Fruit fly (Drosophila melanogaster) whole organism, prepupa: Measurements from ENCODE around the gene CG3036.

Experiments used
- Blimp-1 ChIP-seq: fragments of 200-800 bp; sonication (Bioruptor generic); optimal IDR thresholded peaks from 3 replicates; lab custom pipeline; 2017; ENCODE audit warnings: missing biosample characterization, missing genetic modification characterization, mild to moderate bottlenecking, moderate library complexity, missing genetic modification reagents
- CG10669 ChIP-seq: fragments of 200-800 bp; sonication (Bioruptor generic); optimal IDR thresholded peaks from 3 replicates; lab custom pipeline; 2018; ENCODE audit warnings: missing biosample characterization, mild to moderate bottlenecking, missing genetic modification characterization, moderate library complexity
- CG32006 ChIP-seq: fragments of 200-800 bp; sonication (Bioruptor generic); optimal IDR thresholded peaks from 3 replicates; lab custom pipeline; 2017; ENCODE audit warnings: missing biosample characterization, mild to moderate bottlenecking, missing genetic modification characterization
- CG8119 ChIP-seq: fragments of 200-800 bp; sonication (Bioruptor generic); IDR thresholded peaks from 3 replicates; pipeline ENCODE4 v1.3.6; 2022; ENCODE audit warnings: missing biosample characterization, missing genetic modification characterization
- Ets21C ChIP-seq: fragments of 200-800 bp; sonication (Bioruptor generic); optimal IDR thresholded peaks from 3 replicates; lab custom pipeline; 2016; ENCODE audit warnings: missing biosample characterization, missing genetic modification characterization
- Hr38 ChIP-seq: sonication (Bioruptor generic); optimal IDR thresholded peaks from 2 replicates; lab custom pipeline; 2016; ENCODE audit warnings: missing biosample characterization, missing genetic modification characterization
- Met ChIP-seq: fragments of 200-800 bp; sonication (Bioruptor generic); optimal IDR thresholded peaks from 3 replicates; lab custom pipeline; 2016; ENCODE audit warnings: missing biosample characterization, missing genetic modification characterization
- achi ChIP-seq: fragments of 200-800 bp; sonication (Bioruptor generic); optimal IDR thresholded peaks from 3 replicates; lab custom pipeline; 2016; ENCODE audit warnings: missing biosample characterization, missing genetic modification characterization
- dac ChIP-seq: fragments of 200-800 bp; sonication (Bioruptor generic); optimal IDR thresholded peaks from 2 replicates; lab custom pipeline; 2017; ENCODE audit warnings: missing biosample characterization, mild to moderate bottlenecking, missing genetic modification characterization
- net ChIP-seq: fragments of 200-800 bp; sonication (Bioruptor generic); optimal IDR thresholded peaks from 3 replicates; lab custom pipeline; 2016; ENCODE audit warnings: missing biosample characterization, missing genetic modification characterization

dm6 chr2L:4868383-4868782 lies 23.5 kb upstream of the CG3036 start:
- TF ChIP-seq Met (GFP tag; lab: Kevin White, UChicago) = no peak
- TF ChIP-seq net (GFP tag; lab: Kevin White, UChicago) = no peak
- no peak for TF ChIP-seq Blimp-1 (GFP tag; lab: Kevin White, UChicago)
- TF ChIP-seq CG8119 (GFP tag; lab: Robert Waterston, UW) = no peak
- TF ChIP-seq CG32006 (GFP tag; lab: Kevin White, UChicago) = no peak
- TF ChIP-seq achi (GFP tag; lab: Kevin White, UChicago) = no peak
- no peak for TF ChIP-seq Ets21C
- TF ChIP-seq dac = no peak
- no peak for TF ChIP-seq CG10669 (GFP tag; lab: Kevin White, UChicago)
- TF ChIP-seq Hr38 (GFP tag; lab: Kevin White, UChicago) = no peak
